Fruit fly (Drosophila melanogaster) whole organism, prepupa: ENCODE measurements around the gene CG43796.
A peak's percentile ranks its signal among the peaks of the same experiment; 100 is the strongest.

Experiments
- CG10631 ChIP-seq: fragments of 200-800 bp; sonication (Bioruptor generic); optimal IDR thresholded peaks from 2 replicates; lab custom pipeline; 2016; ENCODE audit warnings: missing biosample characterization, missing genetic modification characterization
- CG11762 ChIP-seq: fragments of 200-800 bp; sonication (Bioruptor generic); optimal IDR thresholded peaks from 3 replicates; lab custom pipeline; 2016; ENCODE audit warnings: missing biosample characterization, missing genetic modification characterization; ENCODE audit not compliant: insufficient read depth
- CG11902 ChIP-seq: fragments of 200-800 bp; sonication (Bioruptor generic); optimal IDR thresholded peaks from 3 replicates; lab custom pipeline; 2016; ENCODE audit warnings: missing biosample characterization, missing genetic modification characterization
- CG15336 ChIP-seq: fragments of 200-800 bp; sonication (Bioruptor generic); IDR thresholded peaks from 2 replicates; pipeline ENCODE4 v1.3.6; 2022; ENCODE audit warnings: missing biosample characterization, missing genetic modification characterization
- CG1621 ChIP-seq: fragments of 200-800 bp; sonication (Bioruptor generic); optimal IDR thresholded peaks from 3 replicates; lab custom pipeline; 2018; ENCODE audit warnings: missing biosample characterization, mild to moderate bottlenecking, missing genetic modification characterization
- CG34406 ChIP-seq: fragments of 200-800 bp; sonication (Bioruptor generic); optimal IDR thresholded peaks from 3 replicates; lab custom pipeline; 2016; ENCODE audit warnings: missing biosample characterization, missing genetic modification characterization
- CG3919 ChIP-seq: fragments of 200-800 bp; sonication (Bioruptor generic); optimal IDR thresholded peaks from 3 replicates; lab custom pipeline; 2016; ENCODE audit warnings: missing biosample characterization, missing genetic modification characterization
- CG4318 ChIP-seq: fragments of 200-800 bp; sonication (Bioruptor generic); optimal IDR thresholded peaks from 3 replicates; lab custom pipeline; 2017; ENCODE audit warnings: missing biosample characterization, mild to moderate bottlenecking, missing genetic modification characterization
- CG6163 ChIP-seq: fragments of 200-800 bp; sonication (Bioruptor generic); IDR thresholded peaks from 3 replicates; pipeline ENCODE4 v1.3.6; 2022; ENCODE audit warnings: missing biosample characterization, missing genetic modification characterization
- CG6276 ChIP-seq: fragments of 200-800 bp; sonication (Bioruptor generic); optimal IDR thresholded peaks from 2 replicates; lab custom pipeline; 2017; ENCODE audit warnings: missing biosample characterization, mild to moderate bottlenecking, missing genetic modification characterization
- CG6792 ChIP-seq: fragments of 200-800 bp; sonication (Bioruptor generic); optimal IDR thresholded peaks from 3 replicates; lab custom pipeline; 2016; ENCODE audit warnings: missing biosample characterization, missing genetic modification characterization
- CG6854 ChIP-seq: fragments of 200-800 bp; sonication (Bioruptor generic); optimal IDR thresholded peaks from 2 replicates; lab custom pipeline; 2017; ENCODE audit warnings: missing biosample characterization, mild to moderate bottlenecking, missing genetic modification characterization
- CG7368 ChIP-seq: fragments of 200-800 bp; sonication (Bioruptor generic); optimal IDR thresholded peaks from 3 replicates; lab custom pipeline; 2016; ENCODE audit warnings: missing biosample characterization, missing genetic modification characterization
- CG8632 ChIP-seq: fragments of 200-800 bp; sonication (Bioruptor generic); optimal IDR thresholded peaks from 3 replicates; lab custom pipeline; 2016; ENCODE audit warnings: missing biosample characterization, missing genetic modification characterization
- Eip78C ChIP-seq: fragments of 200-800 bp; sonication (Bioruptor generic); peaks from one replicate; lab custom pipeline; 2016; ENCODE audit warnings: missing biosample characterization, missing genetic modification characterization
- Ets21C ChIP-seq: fragments of 200-800 bp; sonication (Bioruptor generic); optimal IDR thresholded peaks from 3 replicates; lab custom pipeline; 2016; ENCODE audit warnings: missing biosample characterization, missing genetic modification characterization
- Gug ChIP-seq: fragments of 200-800 bp; sonication (Bioruptor generic); IDR thresholded peaks from 2 replicates; pipeline ENCODE4 v1.3.6; 2022; ENCODE audit warnings: missing biosample characterization, missing genetic modification characterization
- Hr38 ChIP-seq: sonication (Bioruptor generic); optimal IDR thresholded peaks from 2 replicates; lab custom pipeline; 2016; ENCODE audit warnings: missing biosample characterization, missing genetic modification characterization
- Hr39 ChIP-seq: fragments of 200-800 bp; sonication (Bioruptor generic); optimal IDR thresholded peaks from 2 replicates; lab custom pipeline; 2016; ENCODE audit warnings: missing biosample characterization, missing genetic modification characterization
- Hr4 ChIP-seq: fragments of 200-800 bp; sonication (Bioruptor generic); optimal IDR thresholded peaks from 3 replicates; lab custom pipeline; 2016; ENCODE audit warnings: missing biosample characterization, missing genetic modification characterization
- Lpt ChIP-seq: fragments of 200-800 bp; sonication (Bioruptor generic); optimal IDR thresholded peaks from 3 replicates; lab custom pipeline; 2016; ENCODE audit warnings: missing biosample characterization, missing genetic modification characterization
- Met ChIP-seq: fragments of 200-800 bp; sonication (Bioruptor generic); optimal IDR thresholded peaks from 3 replicates; lab custom pipeline; 2016; ENCODE audit warnings: missing biosample characterization, missing genetic modification characterization
- OdsH ChIP-seq: fragments of 200-800 bp; sonication (Bioruptor generic); optimal IDR thresholded peaks from 3 replicates; lab custom pipeline; 2016; ENCODE audit warnings: missing biosample characterization, missing genetic modification characterization
- Smox ChIP-seq: fragments of 200-800 bp; sonication (Bioruptor generic); optimal IDR thresholded peaks from 3 replicates; lab custom pipeline; 2016; ENCODE audit warnings: missing biosample characterization, missing genetic modification characterization
- Sox14 ChIP-seq: fragments of 200-800 bp; sonication (Bioruptor generic); optimal IDR thresholded peaks from 3 replicates; lab custom pipeline; 2016; ENCODE audit warnings: missing biosample characterization, missing genetic modification characterization
- acj6 ChIP-seq: fragments of 200-800 bp; sonication (Bioruptor generic); optimal IDR thresholded peaks from 3 replicates; lab custom pipeline; 2016; ENCODE audit warnings: missing biosample characterization, missing genetic modification characterization
- cyc ChIP-seq: fragments of 200-800 bp; sonication (Bioruptor generic); optimal IDR thresholded peaks from 3 replicates; lab custom pipeline; 2016; ENCODE audit warnings: missing biosample characterization, missing genetic modification characterization
- dac ChIP-seq: fragments of 200-800 bp; sonication (Bioruptor generic); optimal IDR thresholded peaks from 2 replicates; lab custom pipeline; 2017; ENCODE audit warnings: missing biosample characterization, mild to moderate bottlenecking, missing genetic modification characterization
- dsx ChIP-seq: fragments of 200-800 bp; optimal IDR thresholded peaks from 3 replicates; lab custom pipeline; 2019; ENCODE audit warnings: missing biosample characterization, mild to moderate bottlenecking, missing genetic modification characterization, moderate library complexity; ENCODE audit not compliant: poor library complexity, severe bottlenecking
- esn ChIP-seq: fragments of 200-800 bp; sonication (Bioruptor generic); optimal IDR thresholded peaks from 2 replicates; lab custom pipeline; 2016; ENCODE audit warnings: missing biosample characterization, mild to moderate bottlenecking, missing genetic modification characterization, moderate library complexity
- lz ChIP-seq: fragments of 200-800 bp; sonication (Bioruptor generic); optimal IDR thresholded peaks from 3 replicates; lab custom pipeline; 2016; ENCODE audit warnings: missing biosample characterization, missing genetic modification characterization
- net ChIP-seq: fragments of 200-800 bp; sonication (Bioruptor generic); optimal IDR thresholded peaks from 3 replicates; lab custom pipeline; 2016; ENCODE audit warnings: missing biosample characterization, missing genetic modification characterization
- pdm3 ChIP-seq: fragments of 200-800 bp; sonication (Bioruptor generic); optimal IDR thresholded peaks from 3 replicates; lab custom pipeline; 2016; ENCODE audit warnings: missing biosample characterization, missing genetic modification characterization
- salr ChIP-seq, 2 experiments: fragments of 200-800 bp; sonication (Bioruptor generic); optimal IDR thresholded peaks; 3 replicates each; lab custom pipeline; 2016 to 2018; ENCODE audit warnings: missing biosample characterization in 2 of 2, missing genetic modification characterization in 2 of 2, mild to moderate bottlenecking in 1 of 2
- spab ChIP-seq: fragments of 200-800 bp; sonication (Bioruptor generic); optimal IDR thresholded peaks from 2 replicates; lab custom pipeline; 2017; ENCODE audit warnings: missing biosample characterization, mild to moderate bottlenecking, missing genetic modification characterization, missing genetic modification reagents
- ss ChIP-seq, 2 experiments: fragments of 200-800 bp; sonication (Bioruptor generic); optimal IDR thresholded peaks; 2 replicates in 1 of 2; 3 replicates in 1 of 2; lab custom pipeline; 2017 to 2018; ENCODE audit warnings: mild to moderate bottlenecking in 2 of 2, missing biosample characterization in 2 of 2, missing genetic modification characterization in 2 of 2, moderate library complexity in 1 of 2
- svp ChIP-seq: fragments of 200-800 bp; sonication (Bioruptor generic); peaks from one replicate; lab custom pipeline; 2016; ENCODE audit warnings: missing biosample characterization, missing genetic modification characterization

The CG43796 gene

DNA sequence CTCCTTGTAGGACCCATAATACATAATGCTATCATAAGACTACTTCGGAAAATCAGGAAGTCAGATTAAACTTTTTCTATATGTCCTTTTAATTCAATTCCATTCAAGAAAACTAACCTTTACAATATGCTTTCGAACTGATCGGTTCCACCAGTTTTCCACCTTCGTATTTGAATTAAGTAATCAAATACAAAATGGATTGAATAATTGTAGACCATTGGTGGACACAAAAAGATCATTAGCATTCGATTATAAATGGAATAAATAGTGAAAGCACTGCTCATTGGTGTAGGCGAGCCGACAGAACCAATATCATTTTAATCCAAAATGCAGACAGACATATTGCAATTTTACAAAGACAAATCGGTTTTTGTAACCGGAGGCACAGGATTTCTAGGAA is 37.2 kb downstream of the CG43796 start, which contains the start of gene Sgp:
Gene Sgp (plus strand): TSS at position 301 of the 400 bp plus-strand sequence.
- TF ChIP-seq CG11762 (GFP tag; lab: Kevin White, UChicago) (no peak), acj6 (no peak), pdm3 (GFP tag; lab: Kevin White, UChicago) (no peak), Hr38 (no peak), CG6276 (GFP tag; lab: Kevin White, UChicago) (no peak)

DNA sequence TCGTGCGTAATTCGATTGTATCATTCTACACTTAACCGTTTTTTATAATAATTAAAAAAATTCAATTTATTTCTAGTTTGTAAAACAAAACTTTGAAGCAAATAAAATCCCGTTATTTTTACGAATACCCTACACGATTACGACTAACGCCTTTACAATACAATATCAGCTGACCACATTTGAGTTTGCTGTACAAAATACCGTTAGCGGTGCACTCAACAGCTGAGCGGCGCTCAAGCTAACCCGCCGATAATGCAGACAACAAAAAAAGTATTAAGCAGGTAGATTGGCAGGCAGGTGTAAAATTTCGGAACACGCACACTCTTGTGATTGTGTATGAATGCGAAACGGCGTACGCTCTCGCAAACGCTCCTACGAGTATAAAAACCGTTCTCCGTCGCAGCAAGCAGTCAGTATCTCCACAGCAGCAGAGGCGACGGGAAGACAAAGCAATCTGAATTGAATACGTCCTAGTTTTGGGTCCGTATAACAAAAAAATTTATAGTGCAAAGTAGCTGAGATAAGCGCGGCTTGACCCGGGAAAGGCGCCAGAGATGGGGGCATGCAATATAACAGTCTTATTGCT is 39.6 kb downstream of the CG43796 start, which contains the start of gene Acer:
Gene Acer (plus strand): TSS at position 210 of the 586 bp plus-strand sequence.
- TF ChIP-seq CG15336 (GFP tag; lab: Robert Waterston, UW) (peak; percentile 51), lz (GFP tag; lab: Kevin White, UChicago) (no peak), Hr39 (GFP tag; lab: Kevin White, UChicago) (no peak), svp (GFP tag; lab: Kevin White, UChicago) (peak; percentile 86), Eip78C (GFP tag; lab: Kevin White, UChicago) (peak; percentile 55), Hr4 (GFP tag; lab: Kevin White, UChicago) (peak; percentile 6), CG10631 (no peak), CG6163 (GFP tag; lab: Robert Waterston, UW) (peak; percentile 41; the same call in 1 of the 3 replicates), esn (GFP tag; lab: Kevin White, UChicago) (peak; percentile 26), Smox (GFP tag; lab: Kevin White, UChicago) (no peak), OdsH (GFP tag; lab: Kevin White, UChicago) (no peak), CG7368 (GFP tag; lab: Kevin White, UChicago) (no peak), dac (GFP tag; lab: Kevin White, UChicago) (no peak), net (GFP tag; lab: Kevin White, UChicago) (no peak), CG4318 (GFP tag; lab: Kevin White, UChicago) (no peak), CG6854 (peak; percentile 12), Lpt (GFP tag; lab: Kevin White, UChicago) (no peak), salr (GFP tag; optimal IDR thresholded peaks at IDR 0.05; lab: Kevin White, UChicago) (no peak), Ets21C (GFP tag; lab: Kevin White, UChicago) (no peak), spab (GFP tag; lab: Kevin White, UChicago) (no peak), Sox14 (GFP tag; lab: Kevin White, UChicago) (peak; percentile 16), CG1621 (tag; lab: Kevin White, UChicago) (peak; percentile 22), CG6792 (GFP tag; lab: Kevin White, UChicago) (no peak), CG11902 (GFP tag; lab: Kevin White, UChicago) (no peak)

DNA sequence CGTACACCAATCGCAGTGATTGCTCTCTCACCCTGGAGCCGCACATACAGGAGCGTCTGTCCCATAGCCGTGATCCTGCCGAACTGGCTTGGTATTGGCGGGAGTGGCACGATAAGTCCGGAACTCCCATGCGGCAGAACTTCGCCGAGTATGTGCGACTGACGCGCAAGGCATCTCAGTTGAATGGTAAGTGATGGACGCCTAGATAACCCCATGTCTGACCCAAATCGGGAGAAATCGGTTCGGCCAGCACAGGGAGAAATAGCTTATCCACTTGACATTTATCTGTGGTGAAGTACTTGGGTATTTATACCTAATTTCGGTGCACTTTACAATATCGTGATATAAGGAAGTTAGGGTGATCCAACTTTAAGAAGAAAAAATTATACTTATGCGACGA is 40.6 kb downstream of the CG43796 start:
- TF ChIP-seq svp (GFP tag; lab: Kevin White, UChicago) (peak; percentile 94), CG34406 (no peak)

DNA sequence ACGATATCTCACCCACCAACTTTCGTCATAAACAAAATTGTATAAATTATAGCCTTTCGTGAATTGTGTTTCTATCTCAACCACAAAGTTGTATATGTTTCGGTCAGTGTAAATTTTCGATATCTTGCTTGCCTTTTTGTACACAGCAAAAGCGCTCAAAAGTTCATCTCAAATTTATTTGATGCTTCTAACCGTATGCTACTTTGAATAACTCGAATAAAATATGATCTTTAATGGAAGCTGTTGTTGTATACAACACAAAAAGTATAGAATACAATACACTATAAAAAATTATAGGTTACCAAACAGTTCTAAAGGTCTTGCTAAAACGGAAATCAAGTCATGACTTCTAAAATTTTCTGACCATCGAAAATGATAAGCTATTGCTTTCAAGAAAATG is 42.8 kb downstream of the CG43796 start:
- TF ChIP-seq CG11902 (GFP tag; lab: Kevin White, UChicago) (no peak), CG10631 (no peak), spab (GFP tag; lab: Kevin White, UChicago) (no peak), CG6792 (GFP tag; lab: Kevin White, UChicago) (no peak), Ets21C (GFP tag; lab: Kevin White, UChicago) (no peak), Gug (GFP tag; lab: Robert Waterston, UW) (no peak), OdsH (GFP tag; lab: Kevin White, UChicago) (no peak), lz (GFP tag; lab: Kevin White, UChicago) (no peak), cyc (no peak), CG6276 (GFP tag; lab: Kevin White, UChicago) (no peak), ss (GFP tag; optimal IDR thresholded peaks at IDR 0.05; lab: Kevin White, UChicago) (no peak), CG8632 (GFP tag; lab: Kevin White, UChicago) (no peak), CG34406 (no peak), dsx (no peak), CG4318 (GFP tag; lab: Kevin White, UChicago) (no peak), Hr38 (no peak), CG3919 (GFP tag; lab: Kevin White, UChicago) (no peak), Met (no peak), net (GFP tag; lab: Kevin White, UChicago) (no peak)
- TF ChIP-seq, all 60 proteins: peak for 0
